Worm (Caenorhabditis elegans) whole organism, L3 larva: Measurements from ENCODE around the gene T02G5.15.
"Not testable (repeated sequence)": the region's sequence is repeated elsewhere in the genome, so short reads cannot be mapped to it uniquely, and the experiment has no call there.

Source experiments
- ZK546.5 ChIP-seq: sonication (generic microtip); optimal IDR thresholded peaks from 2 replicates; lab custom pipeline; 2017; ENCODE audit warnings: missing biosample characterization, missing genetic modification characterization
- aly-2 ChIP-seq: fragments of 150-350 bp; optimal IDR thresholded peaks from 2 replicates; lab custom pipeline; 2014; ENCODE audit warnings: missing biosample characterization, missing genetic modification characterization
- ceh-28 ChIP-seq: fragments of 150-350 bp; optimal IDR thresholded peaks from 2 replicates; lab custom pipeline; 2014; ENCODE audit warnings: missing biosample characterization, missing genetic modification reagents, missing genetic modification characterization
- pha-4 ChIP-seq: fragments of 150-350 bp; optimal IDR thresholded peaks from 2 replicates; lab custom pipeline; 2014; ENCODE audit warnings: missing biosample characterization, missing genetic modification reagents, missing genetic modification characterization

DNA sequence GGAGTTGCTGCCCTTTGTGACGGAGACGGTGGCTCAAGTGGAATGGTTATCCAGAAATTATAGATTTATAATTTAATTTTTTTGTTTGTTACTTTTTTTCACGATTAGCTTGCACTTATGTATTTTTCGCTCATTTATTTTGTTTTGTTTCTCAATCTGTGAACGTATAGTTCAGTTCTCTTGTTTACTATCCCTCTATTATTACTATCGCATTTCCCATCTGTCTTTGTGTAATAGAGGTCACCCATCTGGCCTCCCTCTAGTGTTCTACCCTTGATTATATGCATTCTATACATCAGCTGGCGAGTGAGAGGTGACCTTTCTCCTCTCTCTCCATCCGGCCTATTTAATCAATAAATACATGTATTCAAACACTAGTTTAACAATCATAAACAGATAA lies at the start of gene T02G5.15, which contains the start of gene T02G5.14:
- not testable (repeated sequence) for TF ChIP-seq pha-4 (tag; lab: Kevin White, UChicago); ZK546.5; ceh-28 (tag; lab: Kevin White, UChicago); aly-2 (tag; lab: Kevin White, UChicago)
